Worm (Caenorhabditis elegans) whole organism, midembryonic: ENCODE results near the gene glb-6.

ENCODE experiments used
- tab-1 ChIP-seq: fragments of 200-800 bp; sonication (Bioruptor generic); IDR thresholded peaks from 2 replicates; pipeline ENCODE4 v1.3.6; 2022; ENCODE audit warnings: missing genetic modification characterization, missing compliant biosample characterization
- ztf-23 ChIP-seq: fragments of 200-800 bp; sonication (Bioruptor generic); IDR thresholded peaks from 2 replicates; pipeline ENCODE4 v1.3.6; 2022; ENCODE audit warnings: missing genetic modification reagents, missing genetic modification characterization, missing compliant biosample characterization
- ztf-29 ChIP-seq: fragments of 200-800 bp; sonication (Bioruptor generic); IDR thresholded peaks from 2 replicates; pipeline ENCODE4 v1.3.6; 2022; ENCODE audit warnings: missing genetic modification reagents, missing genetic modification characterization, missing compliant biosample characterization

ce11 chrV:5606255-5606654, 35.9 kb upstream of the glb-6 start, which contains the start of gene CD4.1:
- TF ChIP-seq tab-1 (GFP tag; lab: Robert Waterston, UW), result no peak
- TF ChIP-seq ztf-23, result no peak
- no peak for TF ChIP-seq ztf-29 (GFP tag; lab: Robert Waterston, UW)
